Worm (Caenorhabditis elegans): ENCODE data around the gene F56B3.11.

DNA sequence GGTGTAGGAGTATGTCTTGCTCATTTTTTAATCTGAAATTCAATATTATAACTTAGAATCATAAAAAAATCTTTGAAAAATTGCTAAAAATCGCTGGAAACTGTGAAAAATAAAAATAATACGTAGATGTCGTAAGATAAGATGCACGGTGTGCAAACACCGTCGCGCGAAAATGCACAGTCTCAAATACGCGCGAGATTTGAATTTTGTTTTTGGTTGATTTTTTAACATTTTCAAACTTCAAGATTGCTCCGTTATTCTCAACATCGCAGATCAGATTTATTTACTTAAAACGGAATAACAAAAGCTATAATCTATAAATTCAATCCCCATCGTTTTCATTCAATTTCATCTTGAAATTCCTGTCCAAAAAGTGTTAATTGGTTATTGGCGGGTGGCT lies 45.7 kb upstream of the F56B3.11 start, which contains the start of gene Y55F3BR.6:
- TF ChIP-seq skn-1 (tag; optimal IDR thresholded peaks at IDR 0.05) (no peak), ces-1 (GFP tag; optimal IDR thresholded peaks at IDR 0.05) (no peak), pag-3 (tag; optimal IDR thresholded peaks at IDR 0.05; ENCODE audit: borderline replicate concordance, insufficient read depth) (no peak), nhr-237 (tag; optimal IDR thresholded peaks at IDR 0.05) (no peak), lin-39 (tag; optimal IDR thresholded peaks at IDR 0.05) (no peak), ama-1 (optimal IDR thresholded peaks at IDR 0.05) (no peak), unc-130 (tag; optimal IDR thresholded peaks at IDR 0.05) (no peak), pqm-1 (tag; optimal IDR thresholded peaks at IDR 0.05) (no peak), ceh-82 (tag; optimal IDR thresholded peaks at IDR 0.05) (no peak), mdl-1 (tag; optimal IDR thresholded peaks at IDR 0.05) (no peak)
